Fruit fly (Drosophila melanogaster): ENCODE data around the gene CG17991.

DNA sequence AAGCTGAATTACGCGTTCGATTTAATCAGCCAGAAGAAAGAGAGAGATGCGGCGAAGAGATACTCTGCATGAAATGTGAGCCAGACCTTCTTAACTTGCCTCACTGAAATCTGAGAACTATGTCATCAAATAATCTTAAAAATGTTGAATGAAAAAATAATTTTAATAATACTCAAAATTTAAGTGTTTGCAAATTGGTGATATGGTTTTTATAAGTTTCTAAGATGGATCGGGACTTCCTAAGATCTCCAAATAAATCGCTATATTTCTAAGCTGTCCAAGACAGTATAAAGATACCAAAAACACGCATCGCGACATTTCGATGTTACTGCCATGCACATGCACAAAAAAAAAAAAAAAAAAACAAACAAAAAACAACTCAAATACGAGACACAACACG lies 26.1 kb upstream of the CG17991 start:
- TF ChIP-seq CG12605 (GFP tag; IDR thresholded peaks at IDR 0.05) (no peak), Snoo (tag; optimal IDR thresholded peaks at IDR 0.05) (no peak), EcR (GFP tag; optimal IDR thresholded peaks at IDR 0.05) (no peak), fd96Ca (GFP tag; IDR thresholded peaks at IDR 0.05) (no peak), D1 (tag; optimal IDR thresholded peaks at IDR 0.05) (no peak), CG17806 (tag; optimal IDR thresholded peaks at IDR 0.05) (no peak), CG8159 (tag; optimal IDR thresholded peaks at IDR 0.05) (no peak), CG9948 (tag; optimal IDR thresholded peaks at IDR 0.05) (no peak), CG15710 (tag; optimal IDR thresholded peaks at IDR 0.05) (no peak), Ets98B (GFP tag; IDR thresholded peaks at IDR 0.05) (no peak)

Measured in whole organism, pupa.